Fruit fly (Drosophila melanogaster): ENCODE data around the gene msn.

DNA sequence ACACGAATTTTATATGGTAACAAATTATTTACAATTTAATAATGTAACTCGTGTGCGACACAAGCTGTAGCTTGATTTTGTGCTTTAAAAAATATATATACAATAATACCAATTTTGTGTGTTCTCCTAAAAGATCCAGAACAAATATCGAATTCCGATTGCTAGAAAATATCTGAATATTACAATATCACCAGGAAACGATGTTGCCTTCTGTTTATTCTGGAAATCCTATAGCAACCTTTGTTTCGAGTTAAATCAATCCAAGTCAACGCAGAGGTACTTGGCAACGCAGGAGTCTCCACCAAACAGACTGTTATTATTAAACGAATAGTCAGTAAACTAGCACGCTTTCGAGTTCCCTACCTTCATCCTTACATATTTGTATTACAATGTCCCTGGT is 9.1 kb upstream of the msn start, which contains the start of gene CG16984:
- TF ChIP-seq Gug (GFP tag; IDR thresholded peaks at IDR 0.05): no peak
- no peak for TF ChIP-seq CG10669 (GFP tag; optimal IDR thresholded peaks at IDR 0.05)
- no peak for TF ChIP-seq pdm3 (GFP tag; optimal IDR thresholded peaks at IDR 0.05)
- TF ChIP-seq CG11902 (GFP tag; optimal IDR thresholded peaks at IDR 0.05): no peak
- no peak for TF ChIP-seq cyc (GFP tag; optimal IDR thresholded peaks at IDR 0.05)
- TF ChIP-seq CG6276 (GFP tag; optimal IDR thresholded peaks at IDR 0.05): no peak
- no peak for TF ChIP-seq Eip75B (GFP tag; optimal IDR thresholded peaks at IDR 0.05)
- TF ChIP-seq Eip78C (GFP tag): no peak
- TF ChIP-seq CG6854 (GFP tag; optimal IDR thresholded peaks at IDR 0.05): no peak
- TF ChIP-seq fd59A (GFP tag; optimal IDR thresholded peaks at IDR 0.05): no peak
- TF ChIP-seq Met (GFP tag; optimal IDR thresholded peaks at IDR 0.05): no peak
- no peak for TF ChIP-seq fkh (GFP tag; optimal IDR thresholded peaks at IDR 0.05)
- TF ChIP-seq CG11762 (GFP tag; optimal IDR thresholded peaks at IDR 0.05; ENCODE audit: insufficient read depth): no peak
- no peak for TF ChIP-seq dac (GFP tag; optimal IDR thresholded peaks at IDR 0.05)
